Fruit fly (Drosophila melanogaster) whole organism, embryonic: Measurements from ENCODE around the gene CG31347.

Source experiments
- Abd-B ChIP-seq: fragments of 200-800 bp; sonication (Bioruptor generic); optimal IDR thresholded peaks from 2 replicates; lab custom pipeline; 2018; ENCODE audit warnings: missing biosample characterization, mild to moderate bottlenecking, missing genetic modification characterization, moderate library complexity
- Aef1 ChIP-seq: fragments of 200-800 bp; sonication (Bioruptor generic); IDR thresholded peaks from 3 replicates; pipeline ENCODE4 v1.3.6; 2022; ENCODE audit warnings: missing biosample characterization, missing genetic modification characterization
- Atf-2 ChIP-seq: fragments of 200-800 bp; sonication (Bioruptor generic); optimal IDR thresholded peaks from 2 replicates; lab custom pipeline; 2016; ENCODE audit warnings: missing biosample characterization, missing genetic modification characterization
- BtbVII ChIP-seq: fragments of 200-800 bp; sonication (Bioruptor generic); optimal IDR thresholded peaks from 3 replicates; lab custom pipeline; 2017; ENCODE audit warnings: missing biosample characterization, mild to moderate bottlenecking, missing genetic modification characterization
- CG10209 ChIP-seq: fragments of 200-800 bp; sonication (Bioruptor generic); optimal IDR thresholded peaks from 3 replicates; lab custom pipeline; 2017; ENCODE audit warnings: missing biosample characterization, mild to moderate bottlenecking, missing genetic modification characterization, missing genetic modification reagents
- CG10565 ChIP-seq: fragments of 200-800 bp; sonication (Bioruptor generic); optimal IDR thresholded peaks from 3 replicates; lab custom pipeline; 2016; ENCODE audit warnings: missing biosample characterization, mild to moderate bottlenecking, missing genetic modification characterization
- CG12236 ChIP-seq: fragments of 200-800 bp; sonication (Bioruptor generic); optimal IDR thresholded peaks from 2 replicates; lab custom pipeline; 2016; ENCODE audit warnings: missing biosample characterization, missing genetic modification characterization
- CG1233 ChIP-seq: fragments of 200-800 bp; sonication (Bioruptor generic); optimal IDR thresholded peaks from 4 replicates; lab custom pipeline; 2018; ENCODE audit warnings: missing biosample characterization, mild to moderate bottlenecking, missing genetic modification characterization
- CG12744 ChIP-seq: fragments of 200-800 bp; sonication (Bioruptor generic); optimal IDR thresholded peaks from 2 replicates; lab custom pipeline; 2016; ENCODE audit warnings: missing biosample characterization, missing genetic modification characterization
- CG13775 ChIP-seq: fragments of 200-800 bp; sonication (Bioruptor generic); optimal IDR thresholded peaks from 3 replicates; lab custom pipeline; 2017; ENCODE audit warnings: missing biosample characterization, mild to moderate bottlenecking, missing genetic modification characterization
- CG13894 ChIP-seq: fragments of 200-800 bp; sonication (Bioruptor generic); optimal IDR thresholded peaks from 3 replicates; lab custom pipeline; 2018; ENCODE audit warnings: missing biosample characterization, mild to moderate bottlenecking, missing genetic modification characterization, moderate library complexity
- CG14965 ChIP-seq: fragments of 200-800 bp; sonication (Bioruptor generic); optimal IDR thresholded peaks from 2 replicates; lab custom pipeline; 2016; ENCODE audit warnings: missing biosample characterization, missing genetic modification characterization, borderline replicate concordance
- CG2116 ChIP-seq: fragments of 200-800 bp; sonication (Bioruptor generic); optimal IDR thresholded peaks from 3 replicates; lab custom pipeline; 2018; ENCODE audit warnings: missing biosample characterization, mild to moderate bottlenecking, missing genetic modification characterization
- CG3065 ChIP-seq: fragments of 200-800 bp; sonication (Bioruptor generic); optimal IDR thresholded peaks from 2 replicates; lab custom pipeline; 2016; ENCODE audit warnings: missing biosample characterization, missing genetic modification characterization
- CG42726 ChIP-seq: fragments of 200-800 bp; sonication (Bioruptor generic); IDR thresholded peaks from 2 replicates; pipeline ENCODE4 v1.3.6; 2022; ENCODE audit warnings: missing biosample characterization, missing genetic modification characterization; ENCODE audit not compliant: partially characterized antibody
- CG4360 ChIP-seq: fragments of 200-800 bp; sonication (Bioruptor generic); IDR thresholded peaks from 2 replicates; pipeline ENCODE4 v1.3.6; 2022; ENCODE audit warnings: missing biosample characterization, missing genetic modification characterization
- CG4617 ChIP-seq: fragments of 200-800 bp; sonication (Bioruptor generic); optimal IDR thresholded peaks from 3 replicates; lab custom pipeline; 2016; ENCODE audit warnings: missing biosample characterization, missing genetic modification characterization, borderline replicate concordance
- CG4854 ChIP-seq: fragments of 200-800 bp; sonication (Bioruptor generic); optimal IDR thresholded peaks from 2 replicates; lab custom pipeline; 2016; ENCODE audit warnings: missing biosample characterization, missing genetic modification characterization, inconsistent platforms
- CG6654 ChIP-seq: fragments of 200-800 bp; sonication (Bioruptor generic); optimal IDR thresholded peaks from 2 replicates; lab custom pipeline; 2017; ENCODE audit warnings: missing biosample characterization, mild to moderate bottlenecking, missing genetic modification characterization
- CG7357 ChIP-seq: fragments of 200-800 bp; sonication (Bioruptor generic); IDR thresholded peaks from 3 replicates; pipeline ENCODE4 v1.3.6; 2022; ENCODE audit warnings: missing biosample characterization, missing genetic modification characterization
- CG9932 ChIP-seq: fragments of 200-800 bp; sonication (Bioruptor generic); IDR thresholded peaks from 2 replicates; pipeline ENCODE4 v1.3.6; 2022; ENCODE audit warnings: missing biosample characterization, missing genetic modification characterization
- CHES-1-like ChIP-seq: fragments of 200-800 bp; sonication (Bioruptor generic); optimal IDR thresholded peaks from 2 replicates; lab custom pipeline; 2016; ENCODE audit warnings: missing biosample characterization, missing genetic modification characterization
- Dref ChIP-seq: fragments of 200-800 bp; sonication (Bioruptor generic); IDR thresholded peaks from 2 replicates; pipeline ENCODE4 v1.3.6; 2022; ENCODE audit warnings: missing biosample characterization, missing genetic modification characterization
- ERR ChIP-seq: fragments of 200-800 bp; sonication (Bioruptor generic); optimal IDR thresholded peaks from 2 replicates; lab custom pipeline; 2016; ENCODE audit warnings: missing biosample characterization, missing genetic modification characterization
- HLH54F ChIP-seq: fragments of 200-800 bp; sonication (Bioruptor generic); optimal IDR thresholded peaks from 3 replicates; lab custom pipeline; 2016; ENCODE audit warnings: missing biosample characterization, missing genetic modification characterization
- HLHmδ ChIP-seq: fragments of 200-800 bp; sonication (Bioruptor generic); optimal IDR thresholded peaks from 2 replicates; lab custom pipeline; 2018; ENCODE audit warnings: missing biosample characterization, mild to moderate bottlenecking, missing genetic modification characterization, moderate library complexity
- HmgZ ChIP-seq: fragments of 200-800 bp; sonication (Bioruptor generic); optimal IDR thresholded peaks from 2 replicates; lab custom pipeline; 2018; ENCODE audit warnings: missing biosample characterization, mild to moderate bottlenecking, missing genetic modification characterization
- Jarid2 ChIP-seq: fragments of 200-800 bp; sonication (Bioruptor generic); optimal IDR thresholded peaks from 3 replicates; lab custom pipeline; 2017; ENCODE audit warnings: mild to moderate bottlenecking, missing biosample characterization, missing genetic modification reagents, missing genetic modification characterization
- Med ChIP-seq: fragments of 200-800 bp; sonication (Bioruptor generic); peaks from one replicate; lab custom pipeline; 2016; ENCODE audit warnings: missing biosample characterization, missing genetic modification characterization, mild to moderate bottlenecking, inconsistent platforms, moderate library complexity
- Oli ChIP-seq: fragments of 200-800 bp; sonication (Bioruptor generic); optimal IDR thresholded peaks from 2 replicates; lab custom pipeline; 2018; ENCODE audit warnings: missing biosample characterization, mild to moderate bottlenecking, missing genetic modification characterization, moderate library complexity
- Rfx ChIP-seq: fragments of 200-800 bp; sonication (Bioruptor generic); IDR thresholded peaks from 2 replicates; pipeline ENCODE4 v1.3.6; 2022; ENCODE audit warnings: missing biosample characterization, missing genetic modification characterization
- Sin3A ChIP-seq: fragments of >200 bp; optimal IDR thresholded peaks from 2 replicates; lab custom pipeline; 2018
- Spps ChIP-seq: fragments of 200-800 bp; sonication (Bioruptor generic); optimal IDR thresholded peaks from 2 replicates; lab custom pipeline; 2018; ENCODE audit warnings: missing biosample characterization, mild to moderate bottlenecking, missing genetic modification characterization
- Trl ChIP-seq, 3 experiments: fragments of >200 bp in 2 of 3; fragments of 200-800 bp in 1 of 3; sonication (Bioruptor generic) in 1 of 3; optimal IDR thresholded peaks; 2 replicates in 1 of 3; 3 replicates in 2 of 3; lab custom pipeline; 2016 to 2017; ENCODE audit warnings: missing biosample characterization in 1 of 3, missing genetic modification characterization in 1 of 3
- Usf ChIP-seq: fragments of 200-800 bp; sonication (Bioruptor generic); optimal IDR thresholded peaks from 2 replicates; lab custom pipeline; 2017; ENCODE audit warnings: missing genotype, missing biosample characterization, missing genetic modification characterization
- ara ChIP-seq: fragments of 200-800 bp; sonication (Bioruptor generic); IDR thresholded peaks from 2 replicates; pipeline ENCODE4 v1.3.6; 2022; ENCODE audit warnings: missing biosample characterization, missing genetic modification characterization
- btn ChIP-seq: fragments of 200-800 bp; sonication (Bioruptor generic); optimal IDR thresholded peaks from 2 replicates; lab custom pipeline; 2016; ENCODE audit warnings: missing biosample characterization, missing genetic modification characterization
- chif ChIP-seq, 2 experiments: fragments of 200-800 bp; sonication (Bioruptor generic); optimal IDR thresholded peaks; 3 replicates each; lab custom pipeline; 2016; ENCODE audit warnings: missing biosample characterization in 2 of 2, missing genetic modification characterization in 2 of 2
- exex ChIP-seq: fragments of 200-800 bp; sonication (Bioruptor generic); optimal IDR thresholded peaks from 4 replicates; lab custom pipeline; 2018; ENCODE audit warnings: missing biosample characterization, mild to moderate bottlenecking, missing genetic modification characterization, moderate library complexity
- fd96Cb ChIP-seq: fragments of 200-800 bp; sonication (Bioruptor generic); optimal IDR thresholded peaks from 2 replicates; lab custom pipeline; 2018; ENCODE audit warnings: missing biosample characterization, mild to moderate bottlenecking, missing genetic modification characterization, moderate library complexity
- gem ChIP-seq: fragments of 200-800 bp; sonication (Bioruptor generic); optimal IDR thresholded peaks from 2 replicates; lab custom pipeline; 2019; ENCODE audit warnings: missing biosample characterization, mild to moderate bottlenecking, missing genetic modification characterization, moderate library complexity
- lmd ChIP-seq: fragments of 200-800 bp; sonication (Bioruptor generic); IDR thresholded peaks from 2 replicates; pipeline ENCODE4 v1.3.6; 2022; ENCODE audit warnings: missing biosample characterization, missing genetic modification characterization
- mld ChIP-seq: fragments of 200-800 bp; sonication (Bioruptor generic); IDR thresholded peaks from 3 replicates; pipeline ENCODE4 v1.3.6; 2022; ENCODE audit warnings: missing biosample characterization, missing genetic modification characterization; ENCODE audit not compliant: partially characterized antibody
- peb ChIP-seq: fragments of 200-800 bp; sonication (Bioruptor generic); IDR thresholded peaks from 2 replicates; pipeline ENCODE4 v1.3.6; 2022; ENCODE audit warnings: missing biosample characterization, missing genetic modification characterization
- pfk ChIP-seq: fragments of 200-800 bp; sonication (Bioruptor generic); optimal IDR thresholded peaks from 2 replicates; lab custom pipeline; 2018; ENCODE audit warnings: missing biosample characterization, mild to moderate bottlenecking, missing genetic modification characterization, moderate library complexity
- pum ChIP-seq: fragments of 200-800 bp; sonication (Bioruptor generic); optimal IDR thresholded peaks from 2 replicates; lab custom pipeline; 2016; ENCODE audit warnings: missing biosample characterization, missing genetic modification characterization
- rib ChIP-seq: fragments of 200-800 bp; sonication (Bioruptor generic); IDR thresholded peaks from 2 replicates; pipeline ENCODE4 v1.3.6; 2022; ENCODE audit warnings: missing biosample characterization, missing genetic modification characterization
- sna ChIP-seq: fragments of 200-800 bp; sonication (Bioruptor generic); IDR thresholded peaks from 2 replicates; pipeline ENCODE4 v1.3.6; 2022; ENCODE audit warnings: missing biosample characterization, missing genetic modification characterization; ENCODE audit not compliant: partially characterized antibody
- unc-4 ChIP-seq: fragments of 200-800 bp; sonication (Bioruptor generic); IDR thresholded peaks from 2 replicates; pipeline ENCODE4 v1.3.6; 2022; ENCODE audit warnings: missing biosample characterization, missing genetic modification characterization; ENCODE audit not compliant: partially characterized antibody
- z ChIP-seq: fragments of 200-800 bp; sonication (Bioruptor generic); IDR thresholded peaks from 3 replicates; pipeline ENCODE4 v1.3.6; 2022; ENCODE audit warnings: missing biosample characterization, missing genetic modification characterization

The CG31347 gene

dm6 chr3R:12691422-12692101 lies 835 bp downstream of the CG31347 start, which contains the start of gene Arp1 (continued):
- TF ChIP-seq z (no peak), chif (GFP tag; optimal IDR thresholded peaks at IDR 0.05; lab: Kevin White, UChicago) (no peak), CG2116 (peak; percentile 7), Atf-2 (no peak), exex (no peak), CG10565 (no peak), Dref (GFP tag; lab: Robert Waterston, UW) (no peak), CG9932 (GFP tag; lab: Robert Waterston, UW) (no peak), CHES-1-like (no peak), CG13775 (GFP tag; lab: Kevin White, UChicago) (no peak), Abd-B (GFP tag; lab: Kevin White, UChicago) (peak; percentile 34), Med (GFP tag; lab: Kevin White, UChicago) (peak; percentile 8), Oli (tag; lab: Kevin White, UChicago) (no peak), CG12236 (GFP tag; lab: Kevin White, UChicago) (no peak), peb (GFP tag; lab: Robert Waterston, UW) (no peak), Rfx (no peak), BtbVII (no peak), CG42726 (GFP tag; lab: Robert Waterston, UW) (0 out of 2 replicates have a peak, but pooled peaks have one; percentile 5), pfk (GFP tag; lab: Kevin White, UChicago) (no peak), gem (tag; lab: Kevin White, UChicago) (no peak), CG3065 (GFP tag; lab: Kevin White, UChicago) (no peak), HLHmδ (no peak), Aef1 (GFP tag; lab: Robert Waterston, UW) (no peak), HLH54F (GFP tag; lab: Kevin White, UChicago) (no peak), ERR (no peak), CG10209 (GFP tag; lab: Kevin White, UChicago) (no peak), CG4854 (GFP tag; lab: Kevin White, UChicago) (no peak), Sin3A (lab: Kevin White, UChicago) (no peak), btn (GFP tag; lab: Kevin White, UChicago) (no peak), CG14965 (no peak), fd96Cb (tag; lab: Kevin White, UChicago) (no peak), Usf (no peak), CG7357 (GFP tag; lab: Robert Waterston, UW) (no peak), ara (no peak), rib (no peak), mld (GFP tag; lab: Robert Waterston, UW) (no peak), CG4360 (GFP tag; lab: Robert Waterston, UW) (no peak), unc-4 (0 out of 2 replicates have a peak, but pooled peaks have one; percentile 19), CG6654 (GFP tag; lab: Kevin White, UChicago) (no peak), Trl (optimal IDR thresholded peaks at IDR 0.05; lab: Kevin White, UChicago) (no peak), Trl (GFP tag; optimal IDR thresholded peaks at IDR 0.05; lab: Kevin White, UChicago) (no peak), Spps (tag; lab: Kevin White, UChicago) (no peak), CG13894 (tag; lab: Kevin White, UChicago) (no peak), sna (GFP tag; lab: Robert Waterston, UW) (no peak), CG12744 (GFP tag; lab: Kevin White, UChicago) (no peak), pum (GFP tag; lab: Kevin White, UChicago) (no peak), CG4617 (GFP tag; lab: Kevin White, UChicago) (peak; percentile 83), Jarid2 (GFP tag; lab: Kevin White, UChicago) (no peak), CG1233 (GFP tag; lab: Kevin White, UChicago) (no peak), HmgZ (no peak), lmd (GFP tag; lab: Robert Waterston, UW) (no peak)
